Fruit fly (Drosophila melanogaster) whole organism, embryonic: ENCODE measurements around the gene ssp.

Source experiments
- CG10979 ChIP-seq: fragments of 200-800 bp; sonication (Bioruptor generic); optimal IDR thresholded peaks from 2 replicates; lab custom pipeline; 2018; ENCODE audit warnings: missing biosample characterization, mild to moderate bottlenecking, missing genetic modification characterization, moderate library complexity
- CG11398 ChIP-seq: fragments of 200-800 bp; sonication (Bioruptor generic); optimal IDR thresholded peaks from 2 replicates; lab custom pipeline; 2016; ENCODE audit warnings: missing biosample characterization, missing genetic modification characterization
- CG12942 ChIP-seq: fragments of 200-800 bp; sonication (Bioruptor generic); optimal IDR thresholded peaks from 3 replicates; lab custom pipeline; 2016; ENCODE audit warnings: missing biosample characterization, missing genetic modification characterization
- CG1603 ChIP-seq: fragments of 200-800 bp; sonication (Bioruptor generic); optimal IDR thresholded peaks from 2 replicates; lab custom pipeline; 2019; ENCODE audit warnings: missing biosample characterization, mild to moderate bottlenecking, missing genetic modification characterization, moderate library complexity
- CG2116 ChIP-seq: fragments of 200-800 bp; sonication (Bioruptor generic); optimal IDR thresholded peaks from 3 replicates; lab custom pipeline; 2018; ENCODE audit warnings: missing biosample characterization, mild to moderate bottlenecking, missing genetic modification characterization
- CG31441 ChIP-seq: fragments of 200-800 bp; sonication (Bioruptor generic); IDR thresholded peaks from 2 replicates; pipeline ENCODE4 v1.3.6; 2022; ENCODE audit warnings: missing biosample characterization, missing genetic modification characterization
- CG34422 ChIP-seq: fragments of 200-800 bp; sonication (Bioruptor generic); IDR thresholded peaks from 3 replicates; pipeline ENCODE4 v1.3.6; 2022; ENCODE audit warnings: missing biosample characterization, missing genetic modification characterization
- CG4404 ChIP-seq: fragments of 200-800 bp; sonication (Bioruptor generic); IDR thresholded peaks from 2 replicates; pipeline ENCODE4 v1.3.6; 2022; ENCODE audit warnings: missing biosample characterization, missing genetic modification characterization
- CG6765 ChIP-seq: fragments of 200-800 bp; sonication (Bioruptor generic); optimal IDR thresholded peaks from 3 replicates; lab custom pipeline; 2017; ENCODE audit warnings: missing biosample characterization, mild to moderate bottlenecking, missing genetic modification characterization
- CG9727 ChIP-seq: fragments of 200-800 bp; sonication (Bioruptor generic); optimal IDR thresholded peaks from 3 replicates; lab custom pipeline; 2017; ENCODE audit warnings: missing biosample characterization, mild to moderate bottlenecking, missing genetic modification characterization
- CTCF ChIP-seq: fragments of 200-800 bp; sonication (Bioruptor generic); optimal IDR thresholded peaks from 2 replicates; lab custom pipeline; 2017; ENCODE audit warnings: missing biosample characterization, mild to moderate bottlenecking, missing genetic modification characterization, moderate library complexity
- Drgx ChIP-seq: fragments of 200-800 bp; sonication (Bioruptor generic); IDR thresholded peaks from 2 replicates; pipeline ENCODE4 v1.3.6; 2022; ENCODE audit warnings: missing biosample characterization, missing genetic modification characterization
- E2f1 ChIP-seq: fragments of 200-800 bp; sonication (Bioruptor generic); IDR thresholded peaks from 2 replicates; pipeline ENCODE4 v1.3.6; 2022; ENCODE audit warnings: missing biosample characterization, missing genetic modification characterization
- Hr51 ChIP-seq, 2 experiments: fragments of 200-800 bp; sonication (Bioruptor generic); optimal IDR thresholded peaks; 2 replicates in 1 of 2; 3 replicates in 1 of 2; lab custom pipeline; 2016 to 2018; ENCODE audit warnings: missing biosample characterization in 2 of 2, missing genetic modification characterization in 2 of 2, mild to moderate bottlenecking in 1 of 2, moderate library complexity in 1 of 2
- Hr78 ChIP-seq, 2 experiments: fragments of 200-800 bp in 1 of 2; fragments of >200 bp in 1 of 2; sonication (Bioruptor generic) in 1 of 2; optimal IDR thresholded peaks; 2 replicates each; lab custom pipeline; 2017 to 2019; ENCODE audit warnings: missing biosample characterization in 2 of 2, missing genetic modification characterization in 2 of 2, mild to moderate bottlenecking in 1 of 2, moderate library complexity in 1 of 2
- Med ChIP-seq: fragments of 200-800 bp; sonication (Bioruptor generic); peaks from one replicate; lab custom pipeline; 2016; ENCODE audit warnings: missing biosample characterization, missing genetic modification characterization, mild to moderate bottlenecking, inconsistent platforms, moderate library complexity
- NfI ChIP-seq: fragments of 200-800 bp; sonication (Bioruptor generic); optimal IDR thresholded peaks from 3 replicates; lab custom pipeline; 2018; ENCODE audit warnings: missing biosample characterization, mild to moderate bottlenecking, missing genetic modification characterization, moderate library complexity
- Sox100B ChIP-seq: fragments of 200-800 bp; sonication (Bioruptor generic); optimal IDR thresholded peaks from 3 replicates; lab custom pipeline; 2018; ENCODE audit warnings: missing biosample characterization, mild to moderate bottlenecking, missing genetic modification characterization
- Sry-β ChIP-seq: fragments of 200-800 bp; sonication (Bioruptor generic); optimal IDR thresholded peaks from 2 replicates; lab custom pipeline; 2018; ENCODE audit warnings: missing biosample characterization, mild to moderate bottlenecking, missing genetic modification characterization, moderate library complexity
- Xrp1 ChIP-seq: fragments of 200-800 bp; sonication (Bioruptor generic); IDR thresholded peaks from 2 replicates; pipeline ENCODE4 v1.3.6; 2022; ENCODE audit warnings: missing biosample characterization, missing genetic modification characterization
- ara ChIP-seq: fragments of 200-800 bp; sonication (Bioruptor generic); IDR thresholded peaks from 2 replicates; pipeline ENCODE4 v1.3.6; 2022; ENCODE audit warnings: missing biosample characterization, missing genetic modification characterization
- bsh ChIP-seq, 2 experiments: fragments of 200-800 bp; sonication (Bioruptor generic); optimal IDR thresholded peaks; 2 replicates each; lab custom pipeline; 2017 to 2018; ENCODE audit warnings: mild to moderate bottlenecking in 2 of 2, missing biosample characterization in 2 of 2, missing genetic modification characterization in 2 of 2, moderate library complexity in 1 of 2
- dmrt11E ChIP-seq: fragments of 200-800 bp; sonication (Bioruptor generic); optimal IDR thresholded peaks from 3 replicates; lab custom pipeline; 2018; ENCODE audit warnings: missing biosample characterization, mild to moderate bottlenecking, missing genetic modification characterization, moderate library complexity
- dmrt99B ChIP-seq: fragments of 200-800 bp; sonication (Bioruptor generic); optimal IDR thresholded peaks from 2 replicates; lab custom pipeline; 2018; ENCODE audit warnings: missing biosample characterization, mild to moderate bottlenecking, missing genetic modification characterization, moderate library complexity
- dysf ChIP-seq: fragments of 200-800 bp; sonication (Bioruptor generic); IDR thresholded peaks from 3 replicates; pipeline ENCODE4 v1.3.6; 2022; ENCODE audit warnings: missing biosample characterization, missing genetic modification characterization
- gem ChIP-seq: fragments of 200-800 bp; sonication (Bioruptor generic); optimal IDR thresholded peaks from 2 replicates; lab custom pipeline; 2019; ENCODE audit warnings: missing biosample characterization, mild to moderate bottlenecking, missing genetic modification characterization, moderate library complexity
- grau ChIP-seq: fragments of 200-800 bp; optimal IDR thresholded peaks from 3 replicates; lab custom pipeline; 2019; ENCODE audit warnings: missing biosample characterization, mild to moderate bottlenecking, missing genetic modification characterization, moderate library complexity
- hkb ChIP-seq, 2 experiments: fragments of 200-800 bp in 1 of 2; fragments of >200 bp in 1 of 2; sonication (Bioruptor generic) in 1 of 2; IDR thresholded peaks in 1 of 2; optimal IDR thresholded peaks in 1 of 2; 2 replicates each; pipeline versions ENCODE4 v1.3.6 to Lab custom; 2017 to 2022; ENCODE audit warnings: missing biosample characterization in 1 of 2, missing genetic modification characterization in 1 of 2
- ind ChIP-seq: fragments of 200-800 bp; sonication (Bioruptor generic); optimal IDR thresholded peaks from 3 replicates; lab custom pipeline; 2016; ENCODE audit warnings: missing biosample characterization, missing genetic modification characterization
- lbe ChIP-seq: fragments of 200-800 bp; sonication (Bioruptor generic); optimal IDR thresholded peaks from 2 replicates; lab custom pipeline; 2016; ENCODE audit warnings: missing biosample characterization, mild to moderate bottlenecking, missing genetic modification characterization
- phol ChIP-seq: fragments of 200-800 bp; sonication (Bioruptor generic); optimal IDR thresholded peaks from 3 replicates; lab custom pipeline; 2018; ENCODE audit warnings: missing biosample characterization, mild to moderate bottlenecking, missing genetic modification characterization, moderate library complexity
- prd ChIP-seq, 3 experiments: fragments of >200 bp in 2 of 3; fragments of 200-800 bp in 1 of 3; sonication (Bioruptor generic) in 1 of 3; optimal IDR thresholded peaks in 2 of 3; IDR thresholded peaks in 1 of 3; 2 replicates in 2 of 3; 3 replicates in 1 of 3; pipeline versions ENCODE4 v1.3.6 to Lab custom; 2017 to 2022; ENCODE audit warnings: missing biosample characterization in 1 of 3, missing genetic modification characterization in 1 of 3
- sc ChIP-seq, 3 experiments: fragments of >200 bp in 2 of 3; fragments of 200-800 bp in 1 of 3; sonication (Bioruptor generic) in 1 of 3; optimal IDR thresholded peaks; 2 replicates in 2 of 3; 3 replicates in 1 of 3; lab custom pipeline; 2017; ENCODE audit warnings: mild to moderate bottlenecking in 1 of 3, missing biosample characterization in 1 of 3, missing genetic modification characterization in 1 of 3, missing genetic modification reagents in 1 of 3
- sens ChIP-seq: fragments of 200-800 bp; sonication (Bioruptor generic); peaks from one replicate; lab custom pipeline; 2016; ENCODE audit warnings: missing biosample characterization, missing genetic modification characterization
- sisA ChIP-seq: fragments of 200-800 bp; sonication (Bioruptor generic); IDR thresholded peaks from 2 replicates; pipeline ENCODE4 v1.3.6; 2022; ENCODE audit warnings: missing biosample characterization, missing genetic modification characterization
- slbo ChIP-seq: fragments of 200-800 bp; sonication (Bioruptor generic); IDR thresholded peaks from 2 replicates; pipeline ENCODE4 v1.3.6; 2022; ENCODE audit warnings: missing biosample characterization, missing genetic modification characterization
- stc ChIP-seq: fragments of 200-800 bp; sonication (Bioruptor generic); IDR thresholded peaks from 2 replicates; pipeline ENCODE4 v1.3.6; 2022; ENCODE audit warnings: missing biosample characterization, missing genetic modification characterization
- zfh1 ChIP-seq: fragments of 200-800 bp; sonication (Bioruptor generic); IDR thresholded peaks from 3 replicates; pipeline ENCODE4 v1.3.6; 2022; ENCODE audit warnings: missing biosample characterization, missing genetic modification characterization

The ssp gene

DNA sequence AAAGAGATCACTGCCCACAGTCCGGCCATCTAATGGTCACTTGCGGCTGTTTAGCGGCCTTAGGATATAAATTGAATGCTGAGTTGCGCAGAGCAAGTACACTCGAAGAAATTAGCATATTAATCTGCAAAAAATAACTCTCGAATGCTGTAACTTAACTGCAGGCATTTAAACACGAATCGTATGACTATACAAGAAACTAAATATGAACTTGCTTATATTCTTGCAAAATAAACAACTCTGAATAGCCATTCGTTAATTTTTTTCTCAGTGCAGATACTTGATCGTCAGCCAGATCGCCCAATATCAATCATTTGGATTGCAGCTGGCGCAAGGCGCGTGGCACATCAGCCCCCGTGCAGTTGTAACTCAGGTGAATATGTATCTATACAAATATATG lies 45.0 kb upstream of the ssp start (continued):
- TF ChIP-seq zfh1 (GFP tag; lab: Robert Waterston, UW) (peak; percentile 48; the same call in 1 of the 3 replicates), gem (tag; lab: Kevin White, UChicago) (peak; percentile 36), phol (tag; lab: Kevin White, UChicago) (peak; percentile 30), CG6765 (GFP tag; lab: Kevin White, UChicago) (no peak), CG12942 (no peak), E2f1 (GFP tag; lab: Robert Waterston, UW) (no peak), dmrt11E (tag; lab: Kevin White, UChicago) (peak; percentile 26), CG11398 (GFP tag; lab: Kevin White, UChicago) (no peak), prd (optimal IDR thresholded peaks at IDR 0.05; lab: Kevin White, UChicago) (no peak), prd (GFP tag; IDR thresholded peaks at IDR 0.05; lab: Robert Waterston, UW) (peak; percentile 46; the same call in 2 of the 3 replicates), grau (tag; lab: Kevin White, UChicago) (peak; percentile 2), sc (optimal IDR thresholded peaks at IDR 0.05; lab: Kevin White, UChicago) (no peak), sc (GFP tag; optimal IDR thresholded peaks at IDR 0.05; lab: Kevin White, UChicago) (no peak), dysf (GFP tag; lab: Robert Waterston, UW) (0 out of 3 replicates have a peak, but pooled peaks have one; percentile 16), Sry-β (GFP tag; lab: Kevin White, UChicago) (no peak), CG4404 (GFP tag; lab: Robert Waterston, UW) (0 out of 2 replicates have a peak, but pooled peaks have one; percentile 6), CTCF (no peak), ara (GFP tag; lab: Robert Waterston, UW) (0 out of 2 replicates have a peak, but pooled peaks have one; percentile 32), Med (GFP tag; lab: Kevin White, UChicago) (peak; percentile 74), lbe (GFP tag; lab: Kevin White, UChicago) (no peak), stc (GFP tag; lab: Robert Waterston, UW) (0 out of 2 replicates have a peak, but pooled peaks have one; percentile 16), ind (GFP tag; lab: Kevin White, UChicago) (peak; percentile 4), CG1603 (peak; percentile 10), slbo (GFP tag; lab: Robert Waterston, UW) (0 out of 2 replicates have a peak, but pooled peaks have one; percentile 9), hkb (optimal IDR thresholded peaks at IDR 0.05; lab: Kevin White, UChicago) (no peak), hkb (GFP tag; IDR thresholded peaks at IDR 0.05; lab: Robert Waterston, UW) (0 out of 2 replicates have a peak, but pooled peaks have one; percentile 25), sisA (GFP tag; lab: Robert Waterston, UW) (peak; percentile 22; the same call in 1 of the 2 replicates), Hr78 (GFP tag; optimal IDR thresholded peaks at IDR 0.05; lab: Kevin White, UChicago) (no peak), CG2116 (GFP tag; lab: Kevin White, UChicago) (no peak), Sox100B (GFP tag; lab: Kevin White, UChicago) (no peak), sens (GFP tag; lab: Kevin White, UChicago) (peak; percentile 81), Hr51 (GFP tag; optimal IDR thresholded peaks at IDR 0.05; lab: Kevin White, UChicago) (peak in 1 of 2 experiments; percentile 31), Xrp1 (GFP tag; lab: Robert Waterston, UW) (peak; percentile 52; the same call in 1 of the 2 replicates), CG10979 (tag; lab: Kevin White, UChicago) (peak; percentile 1), CG9727 (GFP tag; lab: Kevin White, UChicago) (no peak), CG31441 (GFP tag; lab: Robert Waterston, UW) (0 out of 2 replicates have a peak, but pooled peaks have one; percentile 15), bsh (GFP tag; optimal IDR thresholded peaks at IDR 0.05; lab: Kevin White, UChicago) (peak; percentile 14 to 26), CG34422 (GFP tag; lab: Robert Waterston, UW) (0 out of 3 replicates have a peak, but pooled peaks have one; percentile 35), NfI (GFP tag; lab: Kevin White, UChicago) (no peak), dmrt99B (tag; lab: Kevin White, UChicago) (peak; percentile 6), Drgx (GFP tag; lab: Robert Waterston, UW) (peak; percentile 81)
